Worm (Caenorhabditis elegans) whole organism, late embryonic: ENCODE measurements around the gene wsp-1.

Experiments used
- C38D4.7 ChIP-seq: fragments of 200-800 bp; sonication (Bioruptor generic); optimal IDR thresholded peaks from 2 replicates; lab custom pipeline; 2018; ENCODE audit warnings: mild to moderate bottlenecking, missing genetic modification characterization, moderate library complexity, missing compliant biosample characterization
- K09A11.1 ChIP-seq: sonication (generic microtip); optimal IDR thresholded peaks from 2 replicates; lab custom pipeline; 2017; ENCODE audit warnings: antibody characterized with exemption, mild to moderate bottlenecking, missing genetic modification characterization, missing compliant biosample characterization; ENCODE audit not compliant: insufficient read depth
- T23F11.4 ChIP-seq: fragments of 200-800 bp; sonication (Bioruptor generic); optimal IDR thresholded peaks from 2 replicates; lab custom pipeline; 2018; ENCODE audit warnings: mild to moderate bottlenecking, missing genetic modification characterization, missing compliant biosample characterization
- Y22D7AL.16 ChIP-seq: sonication (generic microtip); optimal IDR thresholded peaks from 2 replicates; lab custom pipeline; 2016; ENCODE audit warnings: missing genetic modification characterization, missing compliant biosample characterization
- ama-1 ChIP-seq: fragments of 150-350 bp; optimal IDR thresholded peaks from 2 replicates; lab custom pipeline; 2014
- ceh-18 ChIP-seq: sonication (generic microtip); optimal IDR thresholded peaks from 2 replicates; lab custom pipeline; 2016; ENCODE audit warnings: missing genetic modification characterization, missing compliant biosample characterization
- ceh-19 ChIP-seq: fragments of 200-800 bp; sonication (Bioruptor generic); optimal IDR thresholded peaks from 2 replicates; lab custom pipeline; 2018; ENCODE audit warnings: mild to moderate bottlenecking, missing genetic modification characterization, missing compliant biosample characterization
- ceh-2 ChIP-seq: sonication (generic microtip); optimal IDR thresholded peaks from 2 replicates; lab custom pipeline; 2016; ENCODE audit warnings: missing genotype, missing genetic modification characterization, missing compliant biosample characterization
- ceh-30 ChIP-seq: fragments of 150-350 bp; optimal IDR thresholded peaks from 2 replicates; lab custom pipeline; 2014; ENCODE audit warnings: missing biosample characterization, missing genetic modification characterization
- ceh-34 ChIP-seq: sonication (generic microtip); optimal IDR thresholded peaks from 2 replicates; lab custom pipeline; 2016; ENCODE audit warnings: mild to moderate bottlenecking, missing genetic modification characterization, missing compliant biosample characterization
- ceh-48 ChIP-seq: sonication (generic microtip); optimal IDR thresholded peaks from 2 replicates; lab custom pipeline; 2016; ENCODE audit warnings: missing genetic modification characterization, inconsistent platforms, missing compliant biosample characterization
- ceh-6 ChIP-seq: fragments of 200-800 bp; sonication (Bioruptor generic); optimal IDR thresholded peaks from 2 replicates; lab custom pipeline; 2018; ENCODE audit warnings: mild to moderate bottlenecking, missing genetic modification characterization, missing compliant biosample characterization
- ceh-9 ChIP-seq: sonication (generic microtip); optimal IDR thresholded peaks from 2 replicates; lab custom pipeline; 2016; ENCODE audit warnings: mild to moderate bottlenecking, missing genetic modification characterization, inconsistent platforms, missing compliant biosample characterization
- che-1 ChIP-seq: sonication (generic microtip); optimal IDR thresholded peaks from 2 replicates; lab custom pipeline; 2016; ENCODE audit warnings: mild to moderate bottlenecking, missing genetic modification characterization, missing compliant biosample characterization
- dve-1 ChIP-seq: sonication (generic microtip); optimal IDR thresholded peaks from 2 replicates; lab custom pipeline; 2017; ENCODE audit warnings: antibody characterized with exemption, mild to moderate bottlenecking, missing genetic modification characterization, missing compliant biosample characterization
- elt-4 ChIP-seq: sonication (generic microtip); optimal IDR thresholded peaks from 2 replicates; lab custom pipeline; 2016; ENCODE audit warnings: missing genetic modification characterization, missing compliant biosample characterization
- ets-4 ChIP-seq: sonication (generic microtip); optimal IDR thresholded peaks from 2 replicates; lab custom pipeline; 2016; ENCODE audit warnings: missing genetic modification characterization, missing compliant biosample characterization
- fax-1 ChIP-seq: sonication (generic microtip); optimal IDR thresholded peaks from 2 replicates; lab custom pipeline; 2016; ENCODE audit warnings: missing genotype, missing genetic modification characterization, missing compliant biosample characterization
- fkh-10 ChIP-seq: fragments of 150-350 bp; optimal IDR thresholded peaks from 2 replicates; lab custom pipeline; 2014; ENCODE audit warnings: missing biosample characterization, missing genetic modification reagents, missing genetic modification characterization
- fkh-6 ChIP-seq: sonication (generic microtip); optimal IDR thresholded peaks from 2 replicates; lab custom pipeline; 2016; ENCODE audit warnings: missing genetic modification characterization, missing compliant biosample characterization
- gmeb-2 ChIP-seq: sonication (generic microtip); optimal IDR thresholded peaks from 2 replicates; lab custom pipeline; 2016; ENCODE audit warnings: missing genetic modification characterization, inconsistent platforms, missing compliant biosample characterization
- hlh-13 ChIP-seq: fragments of 200-800 bp; sonication (Bioruptor generic); optimal IDR thresholded peaks from 2 replicates; lab custom pipeline; 2018; ENCODE audit warnings: mild to moderate bottlenecking, missing genetic modification characterization, missing compliant biosample characterization
- hlh-6 ChIP-seq: sonication (generic microtip); optimal IDR thresholded peaks from 2 replicates; lab custom pipeline; 2016; ENCODE audit warnings: missing genotype, missing genetic modification characterization, missing compliant biosample characterization
- hlh-8 ChIP-seq: sonication (generic microtip); optimal IDR thresholded peaks from 2 replicates; lab custom pipeline; 2016; ENCODE audit warnings: missing genotype, missing genetic modification characterization, missing compliant biosample characterization
- lim-6 ChIP-seq: sonication (generic microtip); optimal IDR thresholded peaks from 2 replicates; lab custom pipeline; 2016; ENCODE audit warnings: missing genetic modification characterization, missing compliant biosample characterization
- madf-2 ChIP-seq: sonication (generic microtip); optimal IDR thresholded peaks from 2 replicates; lab custom pipeline; 2017; ENCODE audit warnings: missing genetic modification characterization, missing compliant biosample characterization
- mec-3 ChIP-seq: sonication (generic microtip); optimal IDR thresholded peaks from 2 replicates; lab custom pipeline; 2016; ENCODE audit warnings: borderline replicate concordance, missing genetic modification characterization, missing compliant biosample characterization
- nfya-1 ChIP-seq: sonication (generic microtip); optimal IDR thresholded peaks from 2 replicates; lab custom pipeline; 2017; ENCODE audit warnings: missing genetic modification characterization, mild to moderate bottlenecking, missing compliant biosample characterization, antibody characterized with exemption, moderate library complexity
- nhr-11 ChIP-seq: fragments of 150-350 bp; optimal IDR thresholded peaks from 2 replicates; lab custom pipeline; 2014; ENCODE audit warnings: missing biosample characterization, missing genetic modification characterization
- nhr-232 ChIP-seq: sonication (generic microtip); optimal IDR thresholded peaks from 2 replicates; lab custom pipeline; 2016; ENCODE audit warnings: missing genetic modification characterization, missing compliant biosample characterization
- npax-4 ChIP-seq: sonication (generic microtip); optimal IDR thresholded peaks from 2 replicates; lab custom pipeline; 2016; ENCODE audit warnings: missing genetic modification characterization, missing compliant biosample characterization
- odd-2 ChIP-seq: sonication (generic microtip); optimal IDR thresholded peaks from 2 replicates; lab custom pipeline; 2017; ENCODE audit warnings: antibody characterized with exemption, mild to moderate bottlenecking, missing genetic modification characterization, missing compliant biosample characterization
- pag-3 ChIP-seq: sonication (generic microtip); optimal IDR thresholded peaks from 2 replicates; lab custom pipeline; 2016; ENCODE audit warnings: missing compliant biosample characterization, missing genetic modification characterization, borderline replicate concordance
- pat-9 ChIP-seq: fragments of 200-800 bp; sonication (Bioruptor generic); optimal IDR thresholded peaks from 2 replicates; lab custom pipeline; 2018; ENCODE audit warnings: mild to moderate bottlenecking, missing genetic modification characterization, moderate library complexity, missing compliant biosample characterization
- pax-1 ChIP-seq: fragments of 150-350 bp; optimal IDR thresholded peaks from 2 replicates; lab custom pipeline; 2014; ENCODE audit warnings: missing biosample characterization, missing genetic modification characterization
- pha-2 ChIP-seq: sonication (generic microtip); optimal IDR thresholded peaks from 2 replicates; lab custom pipeline; 2017; ENCODE audit warnings: mild to moderate bottlenecking, missing genetic modification characterization, missing compliant biosample characterization
- pqm-1 ChIP-seq: sonication (generic microtip); optimal IDR thresholded peaks from 2 replicates; lab custom pipeline; 2016; ENCODE audit warnings: missing genetic modification characterization, missing compliant biosample characterization
- pros-1 ChIP-seq: fragments of 150-350 bp; optimal IDR thresholded peaks from 2 replicates; lab custom pipeline; 2014; ENCODE audit warnings: missing biosample characterization, missing genetic modification reagents, missing genetic modification characterization
- ref-2 ChIP-seq: sonication (generic microtip); optimal IDR thresholded peaks from 2 replicates; lab custom pipeline; 2016; ENCODE audit warnings: missing genetic modification characterization, missing compliant biosample characterization
- sdc-2 ChIP-seq: sonication (generic microtip); optimal IDR thresholded peaks from 2 replicates; lab custom pipeline; 2016; ENCODE audit warnings: missing genotype, missing genetic modification characterization, missing compliant biosample characterization
- sox-2 ChIP-seq: fragments of 200-800 bp; sonication (Bioruptor generic); IDR thresholded peaks from 2 replicates; pipeline ENCODE4 v1.3.6; 2022; ENCODE audit warnings: missing genetic modification reagents, missing genetic modification characterization, missing compliant biosample characterization
- sox-4 ChIP-seq: sonication (generic microtip); optimal IDR thresholded peaks from 2 replicates; lab custom pipeline; 2017; ENCODE audit warnings: mild to moderate bottlenecking, missing genetic modification characterization, inconsistent platforms, missing compliant biosample characterization
- syd-9 ChIP-seq: sonication (generic microtip); optimal IDR thresholded peaks from 2 replicates; lab custom pipeline; 2016; ENCODE audit warnings: mild to moderate bottlenecking, missing genetic modification characterization, moderate library complexity, missing compliant biosample characterization
- tbx-2 ChIP-seq: sonication (generic microtip); optimal IDR thresholded peaks from 2 replicates; lab custom pipeline; 2016; ENCODE audit warnings: missing genetic modification characterization, missing compliant biosample characterization
- unc-3 ChIP-seq, 2 experiments: fragments of 200-800 bp in 1 of 2; sonication (Bioruptor generic) in 1 of 2; sonication (generic microtip) in 1 of 2; conservative IDR thresholded peaks in 1 of 2; optimal IDR thresholded peaks in 1 of 2; 2 replicates each; pipeline versions ENCODE4 v1.3.6 to Lab custom; 2016 to 2022; ENCODE audit warnings: missing compliant biosample characterization in 2 of 2, missing genetic modification characterization in 2 of 2, missing genetic modification reagents in 1 of 2
- unc-55 ChIP-seq: sonication (generic microtip); optimal IDR thresholded peaks from 2 replicates; lab custom pipeline; 2017; ENCODE audit warnings: missing biosample characterization, missing genetic modification reagents, missing genetic modification characterization
- unc-86 ChIP-seq: sonication (generic microtip); optimal IDR thresholded peaks from 2 replicates; lab custom pipeline; 2016; ENCODE audit warnings: missing genetic modification characterization, missing compliant biosample characterization
- ztf-16 ChIP-seq: sonication (generic microtip); optimal IDR thresholded peaks from 2 replicates; lab custom pipeline; 2017; ENCODE audit warnings: missing genetic modification characterization, missing compliant biosample characterization

The wsp-1 gene

ce11 chrIV:8199824-8200223, 1.1 kb upstream of the wsp-1 start:
- TF ChIP-seq ama-1 (no peak), ets-4 (tag; lab: Kevin White, UChicago) (no peak), dve-1 (tag; lab: Kevin White, UChicago) (no peak), unc-3 (GFP tag; conservative IDR thresholded peaks at IDR 0.05; lab: Robert Waterston, UW) (no peak), unc-3 (tag; optimal IDR thresholded peaks at IDR 0.05; lab: Kevin White, UChicago) (no peak), lim-6 (tag; lab: Kevin White, UChicago) (no peak), ceh-2 (tag; lab: Kevin White, UChicago) (no peak), npax-4 (tag; lab: Kevin White, UChicago) (no peak), mec-3 (tag; lab: Kevin White, UChicago) (no peak), che-1 (tag; lab: Kevin White, UChicago) (no peak), nhr-11 (tag; lab: Kevin White, UChicago) (no peak), C38D4.7 (no peak), nhr-232 (tag; lab: Kevin White, UChicago) (no peak), fkh-10 (no peak)

- TF ChIP-seq ref-2 (tag; lab: Kevin White, UChicago), result no peak
- TF ChIP-seq elt-4 (tag; lab: Kevin White, UChicago), result no peak
- no peak for TF ChIP-seq gmeb-2
- no peak for TF ChIP-seq Y22D7AL.16 (tag; lab: Kevin White, UChicago)
- TF ChIP-seq ceh-19 (GFP tag; lab: Kevin White, UChicago), result no peak
- no peak for TF ChIP-seq nhr-232 (tag; lab: Kevin White, UChicago)
- TF ChIP-seq pha-2 (tag; lab: Kevin White, UChicago), result no peak
- no peak for TF ChIP-seq ceh-2 (tag; lab: Kevin White, UChicago)
- TF ChIP-seq ceh-6 (GFP tag; lab: Kevin White, UChicago), result no peak
- no peak for TF ChIP-seq syd-9
- TF ChIP-seq pat-9 (tag; lab: Kevin White, UChicago), result no peak
- no peak for TF ChIP-seq pqm-1 (tag; lab: Kevin White, UChicago)
- no peak for TF ChIP-seq ama-1
- TF ChIP-seq hlh-13, result no peak
These were observed 523 bp upstream of the wsp-1 start for ce11 chrIV:8199274-8199673.

- TF ChIP-seq hlh-8 (no peak), hlh-13 (no peak), madf-2 (no peak), fkh-10 (no peak), ceh-9 (tag; lab: Kevin White, UChicago) (no peak), tbx-2 (no peak), T23F11.4 (GFP tag; lab: Kevin White, UChicago) (no peak), fax-1 (tag; lab: Kevin White, UChicago) (no peak), ref-2 (tag; lab: Kevin White, UChicago) (no peak), lim-6 (tag; lab: Kevin White, UChicago) (no peak), C38D4.7 (no peak), unc-86 (tag; lab: Kevin White, UChicago) (no peak), pros-1 (tag; lab: Kevin White, UChicago) (no peak), gmeb-2 (no peak), hlh-6 (no peak), fkh-6 (no peak), nhr-232 (tag; lab: Kevin White, UChicago) (no peak), ceh-30 (tag; lab: Kevin White, UChicago) (no peak), ztf-16 (tag; lab: Kevin White, UChicago) (no peak)
These were observed 5.9 kb downstream of the wsp-1 start for ce11 chrIV:8192878-8193277.

- TF ChIP-seq unc-55 (GFP tag; lab: Kevin White, UChicago), result no peak
- TF ChIP-seq ets-4 (tag; lab: Kevin White, UChicago), result no peak
- TF ChIP-seq ceh-19 (GFP tag; lab: Kevin White, UChicago), result no peak
- TF ChIP-seq gmeb-2, result no peak
- no peak for TF ChIP-seq K09A11.1
- TF ChIP-seq elt-4 (tag; lab: Kevin White, UChicago), result no peak
- no peak for TF ChIP-seq madf-2
- no peak for TF ChIP-seq lim-6 (tag; lab: Kevin White, UChicago)
- TF ChIP-seq ceh-18 (tag; lab: Kevin White, UChicago), result no peak
- no peak for TF ChIP-seq nhr-11 (tag; lab: Kevin White, UChicago)
- no peak for TF ChIP-seq sox-2 (GFP tag; lab: Robert Waterston, UW)
- TF ChIP-seq odd-2 (tag; lab: Kevin White, UChicago), result no peak
- no peak for TF ChIP-seq pax-1 (tag; lab: Kevin White, UChicago)
- TF ChIP-seq ceh-48 (tag; lab: Kevin White, UChicago), result no peak
- no peak for TF ChIP-seq nfya-1
- no peak for TF ChIP-seq sdc-2 (tag; lab: Kevin White, UChicago)
- TF ChIP-seq ceh-34 (tag; lab: Kevin White, UChicago), result no peak
- no peak for TF ChIP-seq pag-3 (tag; lab: Kevin White, UChicago)
- no peak for TF ChIP-seq sox-4 (tag; lab: Kevin White, UChicago)
These were observed 9.1 kb downstream of the wsp-1 start for ce11 chrIV:8189667-8190066.
